Worm (Caenorhabditis elegans) whole organism, mixed stage, embryonic: ENCODE measurements around the gene F55G11.2.

Source experiments
- M03D4.4 ChIP-seq: sonication (generic microtip); optimal IDR thresholded peaks from 2 replicates; lab custom pipeline; 2017; ENCODE audit warnings: mild to moderate bottlenecking, missing genetic modification characterization, missing compliant biosample characterization
- bed-3 ChIP-seq: fragments of 200-800 bp; sonication (Bioruptor generic); optimal IDR thresholded peaks from 3 replicates; lab custom pipeline; 2018; ENCODE audit warnings: mild to moderate bottlenecking, missing genetic modification characterization, moderate library complexity, missing compliant biosample characterization
- ces-1 ChIP-seq: fragments of 150-350 bp; optimal IDR thresholded peaks from 2 replicates; lab custom pipeline; 2014; ENCODE audit warnings: missing biosample characterization, missing genetic modification reagents, missing genetic modification characterization
- cnd-1 ChIP-seq: fragments of 200-800 bp; sonication (Bioruptor generic); optimal IDR thresholded peaks from 2 replicates; lab custom pipeline; 2018; ENCODE audit warnings: mild to moderate bottlenecking, missing genetic modification characterization, missing compliant biosample characterization
- elt-1 ChIP-seq: sonication (generic microtip); optimal IDR thresholded peaks from 2 replicates; lab custom pipeline; 2017; ENCODE audit warnings: missing genetic modification characterization, mild to moderate bottlenecking, missing compliant biosample characterization, antibody characterized with exemption, moderate library complexity, borderline replicate concordance; ENCODE audit not compliant: insufficient read depth
- elt-3 ChIP-seq: fragments of 150-350 bp; optimal IDR thresholded peaks from 2 replicates; lab custom pipeline; 2014; ENCODE audit warnings: missing biosample characterization, missing genetic modification characterization
- flh-1 ChIP-seq: fragments of 200-800 bp; sonication (Bioruptor generic); optimal IDR thresholded peaks from 2 replicates; lab custom pipeline; 2018; ENCODE audit warnings: mild to moderate bottlenecking, missing genetic modification characterization, moderate library complexity, missing compliant biosample characterization
- hlh-1 ChIP-seq: fragments of 150-350 bp; optimal IDR thresholded peaks from 2 replicates; lab custom pipeline; 2014; ENCODE audit warnings: missing biosample characterization, missing genetic modification reagents, missing genetic modification characterization
- lin-13 ChIP-seq: fragments of 150-350 bp; optimal IDR thresholded peaks from 2 replicates; lab custom pipeline; 2014; ENCODE audit warnings: missing biosample characterization, missing genetic modification characterization
- lin-32 ChIP-seq: fragments of 200-800 bp; sonication (Bioruptor generic); optimal IDR thresholded peaks from 2 replicates; lab custom pipeline; 2018; ENCODE audit warnings: mild to moderate bottlenecking, missing genetic modification characterization, missing compliant biosample characterization
- lsy-2 ChIP-seq: fragments of 150-350 bp; optimal IDR thresholded peaks from 2 replicates; lab custom pipeline; 2014; ENCODE audit warnings: missing biosample characterization, missing genetic modification characterization
- mls-2 ChIP-seq: sonication (generic microtip); optimal IDR thresholded peaks from 2 replicates; lab custom pipeline; 2016; ENCODE audit warnings: mild to moderate bottlenecking, missing genetic modification characterization, moderate library complexity, missing compliant biosample characterization
- nhr-237 ChIP-seq: fragments of 150-350 bp; optimal IDR thresholded peaks from 2 replicates; lab custom pipeline; 2014; ENCODE audit warnings: missing biosample characterization, missing genetic modification characterization
- nhr-28 ChIP-seq: fragments of 150-350 bp; optimal IDR thresholded peaks from 2 replicates; lab custom pipeline; 2014; ENCODE audit warnings: missing biosample characterization, missing genetic modification characterization
- nhr-76 ChIP-seq: sonication (generic microtip); optimal IDR thresholded peaks from 2 replicates; lab custom pipeline; 2017; ENCODE audit warnings: missing biosample characterization, missing genetic modification characterization
- pha-4 ChIP-seq: fragments of 150-350 bp; optimal IDR thresholded peaks from 2 replicates; lab custom pipeline; 2018; ENCODE audit warnings: missing biosample characterization, missing genetic modification reagents, missing genetic modification characterization
- snpc-4 ChIP-seq: fragments of 150-350 bp; optimal IDR thresholded peaks from 2 replicates; lab custom pipeline; 2014; ENCODE audit warnings: missing biosample characterization, missing genetic modification characterization
- sptf-1 ChIP-seq: sonication (generic microtip); optimal IDR thresholded peaks from 2 replicates; lab custom pipeline; 2017; ENCODE audit warnings: mild to moderate bottlenecking, missing genetic modification characterization, moderate library complexity, missing compliant biosample characterization
- tbx-8 ChIP-seq: fragments of 200-800 bp; sonication (Bioruptor generic); optimal IDR thresholded peaks from 2 replicates; lab custom pipeline; 2018; ENCODE audit warnings: mild to moderate bottlenecking, missing genetic modification characterization, moderate library complexity, missing compliant biosample characterization
- unc-120 ChIP-seq: sonication (generic microtip); optimal IDR thresholded peaks from 2 replicates; lab custom pipeline; 2017; ENCODE audit warnings: missing genetic modification characterization, missing compliant biosample characterization; ENCODE audit not compliant: poor library complexity, severe bottlenecking
- unc-62 ChIP-seq: fragments of 150-350 bp; optimal IDR thresholded peaks from 2 replicates; lab custom pipeline; 2014; ENCODE audit warnings: missing biosample characterization, missing genetic modification reagents, missing genetic modification characterization
- zip-8 ChIP-seq: fragments of 150-350 bp; optimal IDR thresholded peaks from 2 replicates; lab custom pipeline; 2014; ENCODE audit warnings: missing biosample characterization, missing genetic modification characterization

F55G11.2 gene

ce11 chrIV:12924332-12924731 lies 44.8 kb downstream of the F55G11.2 start, which contains the start of gene srlf-4:
Gene srlf-4, minus strand, starts transcription at chrIV:12924432.
- TF ChIP-seq unc-120 (tag; lab: Kevin White, UChicago) (peak; percentile 13), tbx-8 (GFP tag; lab: Kevin White, UChicago) (no peak)

DNA sequence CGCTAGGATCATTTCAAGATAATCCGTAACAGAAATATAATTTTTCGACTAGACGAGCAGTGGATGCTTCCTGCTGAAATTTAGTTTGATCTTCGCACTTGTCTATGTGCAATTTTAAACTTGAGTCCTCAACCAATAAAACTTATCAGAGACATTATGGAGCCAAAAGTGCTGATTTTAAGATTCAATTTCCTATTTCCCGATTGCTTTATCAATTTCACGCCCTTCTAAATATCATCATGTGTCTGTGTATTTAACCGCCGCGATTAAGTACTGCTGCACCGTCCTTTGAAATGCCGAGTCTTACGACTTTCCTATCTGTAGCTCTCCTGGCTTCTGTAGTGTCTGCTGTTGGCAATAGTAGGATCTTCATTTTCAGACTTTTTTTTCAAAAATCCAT lies 48.1 kb downstream of the F55G11.2 start, which contains the start of gene C32H11.4:
TSS of gene C32H11.4 (plus strand) at position 238 of the 400 bp plus-strand sequence.
- TF ChIP-seq bed-3 (GFP tag; lab: Kevin White, UChicago) (no peak), unc-120 (tag; lab: Kevin White, UChicago) (no peak), snpc-4 (tag; lab: Kevin White, UChicago) (no peak), sptf-1 (tag; lab: Kevin White, UChicago) (no peak)
- TF ChIP-seq, all 35 proteins: peak for 0

DNA sequence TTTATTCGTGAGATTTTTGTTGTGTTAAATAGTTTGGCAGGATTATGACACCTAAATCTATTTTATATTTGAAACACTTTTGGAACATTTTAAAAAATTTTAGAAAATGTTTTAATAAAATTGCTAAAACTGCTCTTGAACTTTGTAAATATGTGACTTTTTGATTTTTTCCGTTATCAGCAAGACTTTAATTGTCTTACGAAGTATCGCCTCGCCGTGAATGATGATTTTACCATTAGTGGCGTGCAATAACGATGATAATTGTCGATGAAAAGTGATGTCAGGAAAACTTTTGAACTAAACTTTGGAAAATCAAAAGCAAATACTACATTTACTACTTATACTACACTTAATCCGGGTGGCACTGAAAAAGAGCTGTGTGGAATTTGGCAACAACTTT lies 48.5 kb downstream of the F55G11.2 start:
- TF ChIP-seq unc-120 (tag; lab: Kevin White, UChicago): no peak
- no peak for TF ChIP-seq hlh-1 (tag; lab: Kevin White, UChicago)
- no peak for TF ChIP-seq sptf-1 (tag; lab: Kevin White, UChicago)
- no peak for TF ChIP-seq unc-62 (GFP tag; lab: Kevin White, UChicago)
- TF ChIP-seq elt-1 (tag; lab: Kevin White, UChicago): no peak
- TF ChIP-seq lsy-2 (tag; lab: Kevin White, UChicago): no peak
- no peak for TF ChIP-seq tbx-8 (GFP tag; lab: Kevin White, UChicago)
- no peak for TF ChIP-seq lin-32 (GFP tag; lab: Kevin White, UChicago)
- TF ChIP-seq flh-1: no peak
- no peak for TF ChIP-seq elt-3 (tag; lab: Kevin White, UChicago)
- TF ChIP-seq ces-1 (GFP tag; lab: Kevin White, UChicago): no peak
- no peak for TF ChIP-seq mls-2 (tag; lab: Kevin White, UChicago)
- no peak for TF ChIP-seq pha-4
- TF ChIP-seq zip-8 (tag; lab: Kevin White, UChicago): no peak
- no peak for TF ChIP-seq M03D4.4 (tag; lab: Kevin White, UChicago)
- TF ChIP-seq nhr-76 (tag; lab: Kevin White, UChicago): no peak
- TF ChIP-seq cnd-1 (tag; lab: Kevin White, UChicago): no peak

DNA sequence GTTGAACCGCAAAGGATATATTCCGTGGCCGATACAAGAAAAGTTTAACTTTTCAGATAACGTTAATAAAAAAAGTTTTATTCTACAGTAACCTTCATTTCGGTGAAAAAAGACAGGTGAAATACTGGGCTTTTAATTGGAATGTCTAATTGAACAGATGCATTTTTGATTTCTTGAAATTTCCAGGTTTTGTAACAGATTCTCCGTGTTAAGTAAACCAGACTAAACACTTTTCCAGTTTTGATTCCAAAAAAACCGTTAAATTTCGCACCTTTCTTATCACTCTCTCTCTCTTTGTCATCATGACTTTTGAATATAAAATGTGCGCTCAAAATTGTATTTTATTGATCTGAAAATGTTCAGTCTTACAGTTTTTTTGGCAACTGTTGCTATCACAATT lies 50.8 kb downstream of the F55G11.2 start, which contains the start of gene C32H11.3:
TSS of gene C32H11.3 (plus strand) at position 301 of the 400 bp plus-strand sequence.
- TF ChIP-seq nhr-28 (tag; lab: Kevin White, UChicago) (no peak), lin-13 (tag; lab: Kevin White, UChicago) (no peak), pha-4 (no peak), nhr-237 (no peak), tbx-8 (GFP tag; lab: Kevin White, UChicago) (no peak), lin-32 (GFP tag; lab: Kevin White, UChicago) (no peak)
- TF ChIP-seq, all 35 proteins: peak for 0
